Worm (Caenorhabditis elegans) whole organism, L2 larva: Measurements from ENCODE around the gene W07G4.1.
A peak's percentile ranks its signal among the peaks of the same experiment; 100 is the strongest.

Source experiments
- C34F6.9 ChIP-seq: fragments of 150-350 bp; optimal IDR thresholded peaks from 2 replicates; lab custom pipeline; 2014; ENCODE audit warnings: missing biosample characterization, missing genetic modification characterization
- F13H6.1 ChIP-seq: sonication (generic microtip); optimal IDR thresholded peaks from 2 replicates; lab custom pipeline; 2016; ENCODE audit warnings: missing genetic modification characterization, missing compliant biosample characterization
- R02D3.7 ChIP-seq: fragments of 150-350 bp; optimal IDR thresholded peaks from 2 replicates; lab custom pipeline; 2014; ENCODE audit warnings: missing biosample characterization, missing genetic modification characterization
- Y55F3AM.14 ChIP-seq: fragments of 200-800 bp; sonication (Bioruptor generic); optimal IDR thresholded peaks from 2 replicates; lab custom pipeline; 2018; ENCODE audit warnings: mild to moderate bottlenecking, missing genetic modification characterization, missing compliant biosample characterization
- ZK546.5 ChIP-seq: sonication (generic microtip); optimal IDR thresholded peaks from 2 replicates; lab custom pipeline; 2017; ENCODE audit warnings: missing biosample characterization, missing genetic modification characterization
- alr-1 ChIP-seq: fragments of 150-350 bp; optimal IDR thresholded peaks from 2 replicates; lab custom pipeline; 2014; ENCODE audit warnings: missing biosample characterization, missing genetic modification characterization
- aly-2 ChIP-seq: fragments of 150-350 bp; optimal IDR thresholded peaks from 2 replicates; lab custom pipeline; 2014; ENCODE audit warnings: missing biosample characterization, missing genetic modification characterization
- ama-1 ChIP-seq: fragments of 150-350 bp; optimal IDR thresholded peaks from 2 replicates; lab custom pipeline; 2018; ENCODE audit warnings: inconsistent platforms
- blmp-1 ChIP-seq: sonication (generic microtip); optimal IDR thresholded peaks from 2 replicates; lab custom pipeline; 2017; ENCODE audit warnings: missing genetic modification characterization, mild to moderate bottlenecking, missing compliant biosample characterization, antibody characterized with exemption, moderate library complexity; ENCODE audit not compliant: insufficient read depth
- ceh-82 ChIP-seq: fragments of 150-350 bp; optimal IDR thresholded peaks from 2 replicates; lab custom pipeline; 2014; ENCODE audit warnings: missing biosample characterization, missing genetic modification characterization
- crh-2 ChIP-seq: sonication (generic microtip); optimal IDR thresholded peaks from 2 replicates; lab custom pipeline; 2017; ENCODE audit warnings: missing biosample characterization, missing genetic modification characterization
- dmd-4 ChIP-seq: sonication (generic microtip); optimal IDR thresholded peaks from 2 replicates; lab custom pipeline; 2017; ENCODE audit warnings: missing biosample characterization, missing genetic modification characterization
- egl-27 ChIP-seq: sonication (generic microtip); optimal IDR thresholded peaks from 3 replicates; lab custom pipeline; 2017; ENCODE audit warnings: missing biosample characterization, missing genetic modification reagents, missing genetic modification characterization
- elt-1 ChIP-seq: fragments of 150-350 bp; optimal IDR thresholded peaks from 2 replicates; lab custom pipeline; 2014; ENCODE audit warnings: missing biosample characterization, missing genetic modification characterization
- elt-3 ChIP-seq: sonication (generic microtip); optimal IDR thresholded peaks from 2 replicates; lab custom pipeline; 2017; ENCODE audit warnings: missing biosample characterization, missing genetic modification characterization
- fos-1 ChIP-seq: fragments of 150-350 bp; optimal IDR thresholded peaks from 2 replicates; lab custom pipeline; 2014; ENCODE audit warnings: missing biosample characterization, missing genetic modification characterization
- gmeb-1 ChIP-seq: fragments of 150-350 bp; optimal IDR thresholded peaks from 2 replicates; lab custom pipeline; 2014; ENCODE audit warnings: missing biosample characterization, missing genetic modification characterization
- lin-11 ChIP-seq: fragments of 150-350 bp; sonication (generic microtip); optimal IDR thresholded peaks from 2 replicates; lab custom pipeline; 2014; ENCODE audit warnings: missing biosample characterization, missing genetic modification characterization, inconsistent platforms, mixed read lengths
- lin-39 ChIP-seq: fragments of 150-350 bp; optimal IDR thresholded peaks from 2 replicates; lab custom pipeline; 2014; ENCODE audit warnings: missing biosample characterization, missing genetic modification reagents, missing genetic modification characterization
- lsy-2 ChIP-seq, 2 experiments: fragments of 150-350 bp in 1 of 2; sonication (generic microtip) in 1 of 2; optimal IDR thresholded peaks; 2 replicates each; lab custom pipeline; 2014 to 2017; ENCODE audit warnings: missing biosample characterization in 2 of 2, missing genetic modification characterization in 2 of 2
- mab-5 ChIP-seq: fragments of 150-350 bp; optimal IDR thresholded peaks from 2 replicates; lab custom pipeline; 2014; ENCODE audit warnings: missing biosample characterization, missing genetic modification characterization
- mbf-1 ChIP-seq: sonication (generic microtip); optimal IDR thresholded peaks from 2 replicates; lab custom pipeline; 2017; ENCODE audit warnings: missing biosample characterization, missing genetic modification characterization
- mdl-1 ChIP-seq, 2 experiments: fragments of 150-350 bp in 1 of 2; sonication (generic microtip) in 1 of 2; optimal IDR thresholded peaks; 2 replicates each; lab custom pipeline; 2017; ENCODE audit warnings: missing biosample characterization in 2 of 2, missing genetic modification characterization in 2 of 2
- nhr-10 ChIP-seq: sonication (generic microtip); optimal IDR thresholded peaks from 2 replicates; lab custom pipeline; 2017; ENCODE audit warnings: missing biosample characterization, missing genetic modification characterization
- nhr-11 ChIP-seq: fragments of 150-350 bp; optimal IDR thresholded peaks from 2 replicates; lab custom pipeline; 2014; ENCODE audit warnings: missing biosample characterization, missing genetic modification characterization
- nhr-12 ChIP-seq: fragments of 150-350 bp; optimal IDR thresholded peaks from 2 replicates; lab custom pipeline; 2014; ENCODE audit warnings: missing biosample characterization, missing genetic modification characterization
- nhr-129 ChIP-seq: fragments of 150-350 bp; optimal IDR thresholded peaks from 2 replicates; lab custom pipeline; 2014; ENCODE audit warnings: missing biosample characterization, missing genetic modification characterization
- nhr-21 ChIP-seq: fragments of 150-350 bp; optimal IDR thresholded peaks from 2 replicates; lab custom pipeline; 2014; ENCODE audit warnings: missing biosample characterization, missing genetic modification characterization
- nhr-237 ChIP-seq: fragments of 150-350 bp; optimal IDR thresholded peaks from 2 replicates; lab custom pipeline; 2014; ENCODE audit warnings: missing biosample characterization, missing genetic modification characterization
- nhr-25 ChIP-seq: fragments of 150-350 bp; sonication (generic microtip); optimal IDR thresholded peaks from 3 replicates; lab custom pipeline; 2014; ENCODE audit warnings: missing biosample characterization, missing genetic modification characterization
- nhr-77 ChIP-seq: fragments of 150-350 bp; optimal IDR thresholded peaks from 2 replicates; lab custom pipeline; 2014; ENCODE audit warnings: missing biosample characterization, missing genetic modification characterization
- peb-1 ChIP-seq: fragments of 150-350 bp; optimal IDR thresholded peaks from 2 replicates; lab custom pipeline; 2014; ENCODE audit warnings: missing biosample characterization, missing genetic modification characterization
- sem-4 ChIP-seq: fragments of 150-350 bp; optimal IDR thresholded peaks from 2 replicates; lab custom pipeline; 2014; ENCODE audit warnings: missing biosample characterization, missing genetic modification reagents, missing genetic modification characterization
- skn-1 ChIP-seq: sonication (generic microtip); optimal IDR thresholded peaks from 2 replicates; lab custom pipeline; 2017; ENCODE audit warnings: missing biosample characterization, missing genetic modification characterization
- sma-3 ChIP-seq: sonication (generic microtip); optimal IDR thresholded peaks from 2 replicates; lab custom pipeline; 2016; ENCODE audit warnings: missing genetic modification reagents, missing genetic modification characterization, missing compliant biosample characterization
- sma-9 ChIP-seq, 2 experiments: fragments of 150-350 bp in 1 of 2; sonication (generic microtip) in 1 of 2; optimal IDR thresholded peaks; 2 replicates each; lab custom pipeline; 2014 to 2016; ENCODE audit warnings: missing genetic modification characterization in 2 of 2, mild to moderate bottlenecking in 1 of 2, missing biosample characterization in 1 of 2, missing compliant biosample characterization in 1 of 2, missing genetic modification reagents in 1 of 2, moderate library complexity in 1 of 2
- snpc-4 ChIP-seq: fragments of 150-350 bp; optimal IDR thresholded peaks from 2 replicates; lab custom pipeline; 2014; ENCODE audit warnings: missing biosample characterization, missing genetic modification characterization
- unc-39 ChIP-seq: fragments of 150-350 bp; optimal IDR thresholded peaks from 2 replicates; lab custom pipeline; 2014; ENCODE audit warnings: missing biosample characterization, missing genetic modification characterization
- unc-62 ChIP-seq: fragments of 150-350 bp; optimal IDR thresholded peaks from 2 replicates; lab custom pipeline; 2014; ENCODE audit warnings: missing biosample characterization, missing genetic modification reagents, missing genetic modification characterization
- zag-1 ChIP-seq: fragments of 150-350 bp; optimal IDR thresholded peaks from 2 replicates; lab custom pipeline; 2014; ENCODE audit warnings: missing biosample characterization, missing genetic modification characterization
- ztf-1 ChIP-seq: fragments of 200-800 bp; sonication (Bioruptor generic); conservative IDR thresholded peaks from 2 replicates; pipeline ENCODE4 v1.3.6; 2022; ENCODE audit warnings: missing genetic modification characterization, missing compliant biosample characterization
- ztf-11 ChIP-seq: sonication (generic microtip); optimal IDR thresholded peaks from 2 replicates; lab custom pipeline; 2017; ENCODE audit warnings: missing biosample characterization, missing genetic modification characterization

W07G4.1 gene

DNA sequence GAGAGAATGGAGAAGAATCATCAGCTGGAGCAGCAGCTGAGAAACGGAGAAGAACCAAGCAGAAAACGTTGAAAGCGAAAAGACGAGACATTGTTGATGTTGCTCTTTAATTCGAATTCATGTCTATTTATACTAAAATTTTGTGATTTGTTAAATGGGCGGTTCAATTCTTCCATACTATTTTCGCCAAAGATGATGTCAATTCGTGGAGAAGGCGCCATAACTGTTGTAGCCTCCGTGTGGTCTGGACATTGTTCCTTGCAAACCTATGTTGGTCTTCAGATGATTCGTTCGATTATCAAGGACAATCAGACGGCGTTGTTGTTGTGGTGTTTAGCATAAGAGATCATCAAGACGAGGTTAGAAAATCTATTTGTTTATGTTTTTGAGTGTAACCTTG lies 35.9 kb upstream of the W07G4.1 start, which contains the start of gene far-3:
far-3 (minus strand) TSS at position 101 of the 400 bp plus-strand sequence.
- TF ChIP-seq sma-9 (GFP tag; optimal IDR thresholded peaks at IDR 0.05; lab: Kevin White, UChicago) (no peak), sma-9 (tag; optimal IDR thresholded peaks at IDR 0.05; lab: Kevin White, UChicago) (no peak), nhr-129 (tag; lab: Kevin White, UChicago) (no peak), skn-1 (tag; lab: Kevin White, UChicago) (no peak), lsy-2 (tag; optimal IDR thresholded peaks at IDR 0.05; lab: Kevin White, UChicago) (no peak), mbf-1 (tag; lab: Kevin White, UChicago) (no peak), snpc-4 (tag; lab: Kevin White, UChicago) (no peak)

DNA sequence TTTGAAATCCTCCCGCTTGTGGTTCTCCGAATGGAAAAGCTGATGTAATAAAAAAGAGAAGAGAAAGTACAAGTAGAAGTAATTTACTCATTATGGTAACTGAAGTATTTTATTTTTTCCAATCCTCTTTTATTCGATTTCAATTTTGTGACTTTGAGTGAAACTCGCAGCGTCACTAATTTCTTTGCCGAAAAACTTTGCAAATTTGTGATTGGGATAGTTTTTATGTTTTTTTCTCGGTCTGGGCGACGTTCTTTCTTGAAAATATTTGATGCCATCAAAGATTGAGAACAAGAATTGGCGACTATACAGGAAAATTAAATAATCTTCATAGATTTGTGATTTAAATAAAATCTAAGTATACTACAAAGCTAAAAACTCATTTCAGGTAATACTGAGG lies 33.8 kb upstream of the W07G4.1 start, which contains the start of gene far-4:
far-4 (minus strand) TSS at position 101 of the 400 bp plus-strand sequence.
- TF ChIP-seq mdl-1 (tag; optimal IDR thresholded peaks at IDR 0.05; lab: Kevin White, UChicago) (no peak), fos-1 (no peak), sma-9 (GFP tag; optimal IDR thresholded peaks at IDR 0.05; lab: Kevin White, UChicago) (no peak), sma-9 (tag; optimal IDR thresholded peaks at IDR 0.05; lab: Kevin White, UChicago) (no peak), nhr-237 (tag; lab: Kevin White, UChicago) (no peak), skn-1 (tag; lab: Kevin White, UChicago) (no peak), unc-62 (GFP tag; lab: Kevin White, UChicago) (no peak), nhr-129 (tag; lab: Kevin White, UChicago) (no peak), elt-1 (tag; lab: Kevin White, UChicago) (no peak), ceh-82 (tag; lab: Kevin White, UChicago) (no peak), Y55F3AM.14 (no peak), aly-2 (no peak), gmeb-1 (no peak), blmp-1 (tag; lab: Kevin White, UChicago) (no peak), peb-1 (tag; lab: Kevin White, UChicago) (no peak), ztf-11 (tag; lab: Kevin White, UChicago) (no peak), lsy-2 (tag; optimal IDR thresholded peaks at IDR 0.05; lab: Kevin White, UChicago) (no peak)

DNA sequence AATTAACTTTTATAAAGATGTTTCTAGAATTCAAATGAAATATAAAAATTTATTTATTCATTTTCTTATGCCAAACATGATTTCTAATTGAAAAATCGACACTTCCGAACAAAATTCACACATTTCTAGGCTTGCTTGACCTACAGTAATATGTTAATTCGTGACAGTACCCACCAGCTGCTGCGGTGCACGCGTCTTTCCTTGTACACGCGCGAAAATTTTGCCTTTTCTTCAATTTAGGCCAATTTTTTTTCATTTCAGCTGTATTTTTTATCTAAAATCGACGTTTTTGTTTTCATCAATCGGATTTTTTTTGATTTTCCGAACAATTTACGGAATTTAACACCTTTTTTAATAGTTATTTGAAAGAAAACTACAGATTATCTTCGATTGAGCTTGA lies 33.3 kb upstream of the W07G4.1 start:
- TF ChIP-seq ama-1 (no peak), nhr-77 (tag; lab: Kevin White, UChicago) (no peak), unc-39 (tag; lab: Kevin White, UChicago) (no peak), nhr-25 (tag; lab: Kevin White, UChicago) (no peak), nhr-10 (tag; lab: Kevin White, UChicago) (no peak), snpc-4 (tag; lab: Kevin White, UChicago) (no peak), fos-1 (no peak)

DNA sequence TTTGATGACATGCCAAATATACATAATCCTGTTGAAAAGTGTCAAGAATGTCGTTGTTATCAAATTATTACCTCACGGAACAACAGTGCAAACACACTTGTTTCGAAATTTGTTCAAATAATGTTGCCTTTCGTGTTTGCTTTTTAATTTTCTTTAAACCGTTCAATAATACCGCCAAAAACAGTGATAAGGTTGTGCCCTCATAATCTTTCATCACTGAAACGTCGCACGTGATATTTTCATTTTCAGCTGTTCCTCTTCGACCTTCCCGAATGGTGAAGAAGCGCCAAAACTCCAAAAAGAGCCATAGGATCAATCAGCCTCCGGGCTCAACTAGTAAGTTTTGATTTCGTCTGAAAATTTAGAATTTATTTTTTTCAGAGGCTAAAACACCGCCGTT lies 31.3 kb upstream of the W07G4.1 start, which contains the start of gene inft-2:
inft-2 (plus strand) TSS at position 248 of the 400 bp plus-strand sequence.
- no peak for TF ChIP-seq lin-11 (tag; lab: Kevin White, UChicago)
- no peak for TF ChIP-seq blmp-1 (tag; lab: Kevin White, UChicago)
- TF ChIP-seq lin-39 (tag; lab: Kevin White, UChicago) = no peak
- TF ChIP-seq fos-1 = peak; percentile 27
- no peak for TF ChIP-seq dmd-4

DNA sequence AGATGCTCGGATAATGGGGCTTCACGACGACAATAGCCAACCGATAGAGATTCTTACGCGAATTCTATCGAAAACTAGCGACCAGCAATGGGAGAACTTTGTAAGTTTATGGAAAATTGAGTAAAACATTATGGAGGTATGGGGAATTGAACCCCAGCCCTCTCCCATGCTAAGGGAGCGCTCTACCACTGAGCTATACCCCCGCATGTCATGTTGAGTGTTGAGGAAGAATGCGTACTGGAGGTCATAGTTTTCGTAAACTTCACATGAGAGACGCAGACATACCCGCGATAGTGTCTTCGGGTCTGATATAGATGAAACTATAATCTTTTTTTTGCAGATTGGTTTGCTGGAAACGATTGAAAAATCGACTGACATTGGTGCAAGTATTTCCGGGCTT lies 29.9 kb upstream of the W07G4.1 start:
- TF ChIP-seq ama-1 = no peak
- TF ChIP-seq unc-62 (GFP tag; lab: Kevin White, UChicago) = no peak
- no peak for TF ChIP-seq skn-1 (tag; lab: Kevin White, UChicago)
- no peak for TF ChIP-seq nhr-237 (tag; lab: Kevin White, UChicago)
- TF ChIP-seq fos-1 = peak; percentile 51
- peak; percentile 13 for TF ChIP-seq zag-1 (tag; lab: Kevin White, UChicago)
- TF ChIP-seq ceh-82 (tag; lab: Kevin White, UChicago) = no peak
- TF ChIP-seq lin-11 (tag; lab: Kevin White, UChicago) = peak; percentile 52
- TF ChIP-seq ztf-1 = no peak
- TF ChIP-seq egl-27 (tag; lab: Kevin White, UChicago) = peak; percentile 58
- TF ChIP-seq gmeb-1 = peak; percentile 56
- no peak for TF ChIP-seq ZK546.5 (tag; lab: Kevin White, UChicago)
- TF ChIP-seq crh-2 (tag; lab: Kevin White, UChicago) = peak; percentile 74
- TF ChIP-seq nhr-10 (tag; lab: Kevin White, UChicago) = no peak
- TF ChIP-seq lsy-2 (tag; optimal IDR thresholded peaks at IDR 0.05; lab: Kevin White, UChicago) = peak; percentile 52 to 63
- TF ChIP-seq nhr-21 (tag; lab: Kevin White, UChicago) = peak; percentile 57
- TF ChIP-seq nhr-77 (tag; lab: Kevin White, UChicago) = no peak
- TF ChIP-seq mdl-1 (tag; optimal IDR thresholded peaks at IDR 0.05; lab: Kevin White, UChicago) = peak in 1 of 2 experiments; percentile 5
- no peak for TF ChIP-seq elt-1 (tag; lab: Kevin White, UChicago)
- peak; percentile 57 for TF ChIP-seq C34F6.9 (tag; lab: Kevin White, UChicago)
- no peak for TF ChIP-seq elt-3
- TF ChIP-seq F13H6.1 = peak; percentile 70
- TF ChIP-seq nhr-129 (tag; lab: Kevin White, UChicago) = peak; percentile 93
- TF ChIP-seq Y55F3AM.14 = peak; percentile 1
- TF ChIP-seq nhr-11 (tag; lab: Kevin White, UChicago) = no peak
- TF ChIP-seq alr-1 (tag; lab: Kevin White, UChicago) = no peak
- TF ChIP-seq lin-39 (tag; lab: Kevin White, UChicago) = no peak
- no peak for TF ChIP-seq ztf-11 (tag; lab: Kevin White, UChicago)
- peak; percentile 71 for TF ChIP-seq sma-3
- TF ChIP-seq mab-5 (tag; lab: Kevin White, UChicago) = no peak
- no peak for TF ChIP-seq sem-4 (tag; lab: Kevin White, UChicago)
- TF ChIP-seq nhr-12 (tag; lab: Kevin White, UChicago) = no peak
- no peak for TF ChIP-seq R02D3.7 (tag; lab: Kevin White, UChicago)
